Fruit fly (Drosophila melanogaster): Measurements from ENCODE around the gene Ude.

Gene Ude

dm6 chr3R:24798595-24798994, 873 bp downstream of the Ude start (continued):
- TF ChIP-seq CG9437 (GFP tag; optimal IDR thresholded peaks at IDR 0.05) (peak; percentile 48), ab (GFP tag; optimal IDR thresholded peaks at IDR 0.05) (no peak), CG10267 (tag; optimal IDR thresholded peaks at IDR 0.05) (peak; percentile 29), hkb (optimal IDR thresholded peaks at IDR 0.05) (no peak), hkb (GFP tag; IDR thresholded peaks at IDR 0.05) (peak; percentile 15; the same call in 1 of the 2 replicates), gcm (GFP tag; optimal IDR thresholded peaks at IDR 0.05) (peak; percentile 48), grau (tag; optimal IDR thresholded peaks at IDR 0.05) (peak; percentile 51), sug (tag; optimal IDR thresholded peaks at IDR 0.05) (peak; percentile 4), row (GFP tag; IDR thresholded peaks at IDR 0.05) (peak; percentile 16; the same call in 1 of the 3 replicates), CG32767 (GFP tag; IDR thresholded peaks at IDR 0.05) (peak; percentile 57), chif (GFP tag; optimal IDR thresholded peaks at IDR 0.05) (no peak), Dad (GFP tag; optimal IDR thresholded peaks at IDR 0.05) (no peak), pb (GFP tag; optimal IDR thresholded peaks at IDR 0.05) (no peak), Fer1 (GFP tag; optimal IDR thresholded peaks at IDR 0.05) (peak; percentile 5), stc (GFP tag; IDR thresholded peaks at IDR 0.05) (peak; percentile 31; the same call in 1 of the 2 replicates), CG11398 (GFP tag; optimal IDR thresholded peaks at IDR 0.05) (no peak), CG17829 (tag; optimal IDR thresholded peaks at IDR 0.05) (peak; percentile 44), bsh (GFP tag; optimal IDR thresholded peaks at IDR 0.05) (peak in 1 of 2 experiments; percentile 15), Eip74EF (GFP tag; optimal IDR thresholded peaks at IDR 0.05) (peak in 1 of 2 experiments; percentile 39), CG10147 (GFP tag; optimal IDR thresholded peaks at IDR 0.05) (peak; percentile 19), Xbp1 (GFP tag; optimal IDR thresholded peaks at IDR 0.05) (no peak), so (GFP tag; IDR thresholded peaks at IDR 0.05) (no peak), nmo (GFP tag; optimal IDR thresholded peaks at IDR 0.05) (peak; percentile 20), run (tag; optimal IDR thresholded peaks at IDR 0.05) (peak; percentile 30), ro (GFP tag; IDR thresholded peaks at IDR 0.05) (no peak), CG15514 (GFP tag; optimal IDR thresholded peaks at IDR 0.05) (peak; percentile 12), CG10959 (GFP tag; IDR thresholded peaks at IDR 0.05) (no peak), Trl (optimal IDR thresholded peaks at IDR 0.05) (peak; percentile 2 to 21), Trl (GFP tag; optimal IDR thresholded peaks at IDR 0.05) (no peak), CG4328 (GFP tag; optimal IDR thresholded peaks at IDR 0.05) (no peak), CTCF (GFP tag; optimal IDR thresholded peaks at IDR 0.05) (no peak), sd (tag; optimal IDR thresholded peaks at IDR 0.05) (peak; percentile 64), pan (optimal IDR thresholded peaks at IDR 0.05) (no peak), pan (GFP tag; optimal IDR thresholded peaks at IDR 0.05 in 1 of 2, IDR thresholded peaks at IDR 0.05 in 1 of 2) (peak in 1 of 2 experiments; percentile 32), ems (GFP tag; optimal IDR thresholded peaks at IDR 0.05) (no peak), lmd (GFP tag; IDR thresholded peaks at IDR 0.05) (0 out of 2 replicates have a peak, but pooled peaks have one; percentile 15)

dm6 chr3R:24790036-24790435, 9.4 kb downstream of the Ude start, which contains the start of gene CG13634:
CG13634 (minus strand) TSS chr3R:24790136.
- TF ChIP-seq Blimp-1 (GFP tag; optimal IDR thresholded peaks at IDR 0.05) (peak; percentile 60), gem (tag; optimal IDR thresholded peaks at IDR 0.05) (no peak)

dm6 chr3R:24787734-24788133, 11.7 kb downstream of the Ude start, which contains the start of gene Ets96B:
Ets96B (plus strand) TSS chr3R:24788054.
- TF ChIP-seq Nf-YC (tag; optimal IDR thresholded peaks at IDR 0.05) (peak; percentile 93), her (GFP tag; optimal IDR thresholded peaks at IDR 0.05) (no peak), Nf-YB (GFP tag; optimal IDR thresholded peaks at IDR 0.05) (peak; percentile 94)

Data from whole organism, embryonic.